Fruit fly (Drosophila melanogaster) Kc167 (cell line): Measurements from ENCODE around the gene CG13893.

ENCODE experiments used
- h ChIP-seq: fragments of >200 bp; optimal IDR thresholded peaks from 3 replicates; lab custom pipeline; 2018; ENCODE audit warnings: missing external identifiers
- insv ChIP-seq: fragments of >200 bp; optimal IDR thresholded peaks from 3 replicates; lab custom pipeline; 2018; ENCODE audit warnings: missing external identifiers

dm6 chr3L:617926-618325 lies 14.1 kb upstream of the CG13893 start:
- TF ChIP-seq h (lab: Kevin White, UChicago), result no peak
- no peak for TF ChIP-seq insv
